Worm (Caenorhabditis elegans) whole organism, young adult: Measurements from ENCODE around the gene T15H9.4.
A peak's percentile ranks its signal among the peaks of the same experiment; 100 is the strongest.

Experiments used
- B0336.3 ChIP-seq: fragments of 200-800 bp; sonication (Bioruptor generic); IDR thresholded peaks from 2 replicates; pipeline ENCODE4 v1.3.6; 2022; ENCODE audit warnings: missing genetic modification characterization, missing compliant biosample characterization
- F23B12.7 ChIP-seq: sonication (generic microtip); optimal IDR thresholded peaks from 2 replicates; lab custom pipeline; 2017; ENCODE audit warnings: missing genetic modification characterization, mild to moderate bottlenecking, missing compliant biosample characterization, antibody characterized with exemption, moderate library complexity; ENCODE audit not compliant: insufficient read depth
- F33H1.4 ChIP-seq: fragments of 200-800 bp; sonication (Bioruptor generic); IDR thresholded peaks from 2 replicates; pipeline ENCODE4 v1.3.6; 2022; ENCODE audit warnings: missing genetic modification reagents, missing genetic modification characterization, missing compliant biosample characterization
- K11D2.4 ChIP-seq: fragments of 200-800 bp; sonication (Bioruptor generic); IDR thresholded peaks from 2 replicates; pipeline ENCODE4 v1.3.6; 2022; ENCODE audit warnings: missing genetic modification reagents, missing genetic modification characterization, missing compliant biosample characterization
- K12H6.12 ChIP-seq: fragments of 200-800 bp; sonication (Bioruptor generic); optimal IDR thresholded peaks from 2 replicates; lab custom pipeline; 2018; ENCODE audit warnings: mild to moderate bottlenecking, missing genetic modification characterization, missing compliant biosample characterization
- T26A5.8 ChIP-seq: sonication (generic microtip); optimal IDR thresholded peaks from 2 replicates; lab custom pipeline; 2016; ENCODE audit warnings: missing genetic modification characterization, missing compliant biosample characterization
- Y79H2A.3 ChIP-seq: fragments of 200-800 bp; sonication (Bioruptor generic); conservative IDR thresholded peaks from 2 replicates; pipeline ENCODE4 v1.3.6; 2022; ENCODE audit warnings: missing genetic modification reagents, missing genetic modification characterization, missing compliant biosample characterization
- akir-1 ChIP-seq: fragments of 200-800 bp; sonication (Bioruptor generic); optimal IDR thresholded peaks from 2 replicates; lab custom pipeline; 2018; ENCODE audit warnings: mild to moderate bottlenecking, missing genetic modification characterization, moderate library complexity, missing compliant biosample characterization
- athp-1 ChIP-seq: sonication (generic microtip); optimal IDR thresholded peaks from 2 replicates; lab custom pipeline; 2017; ENCODE audit warnings: mild to moderate bottlenecking, missing genetic modification characterization, missing compliant biosample characterization
- attf-3 ChIP-seq: fragments of 200-800 bp; sonication (Bioruptor generic); conservative IDR thresholded peaks from 2 replicates; pipeline ENCODE4 v1.3.6; 2022; ENCODE audit warnings: missing genetic modification reagents, missing genetic modification characterization, missing compliant biosample characterization
- attf-6 ChIP-seq: fragments of 200-800 bp; sonication (Bioruptor generic); IDR thresholded peaks from 2 replicates; pipeline ENCODE4 v1.3.6; 2022; ENCODE audit warnings: missing genetic modification reagents, missing genetic modification characterization, missing compliant biosample characterization
- bed-1 ChIP-seq: fragments of 200-800 bp; sonication (Bioruptor generic); IDR thresholded peaks from 2 replicates; pipeline ENCODE4 v1.3.6; 2022; ENCODE audit warnings: missing genetic modification reagents, missing genetic modification characterization, missing compliant biosample characterization
- bed-2 ChIP-seq: fragments of 200-800 bp; sonication (Bioruptor generic); IDR thresholded peaks from 2 replicates; pipeline ENCODE4 v1.3.6; 2022; ENCODE audit warnings: missing genetic modification reagents, missing genetic modification characterization, missing compliant biosample characterization
- ccch-3 ChIP-seq: fragments of 200-800 bp; sonication (Bioruptor generic); optimal IDR thresholded peaks from 2 replicates; lab custom pipeline; 2018; ENCODE audit warnings: mild to moderate bottlenecking, missing genetic modification characterization, missing compliant biosample characterization
- ceh-100 ChIP-seq: fragments of 200-800 bp; sonication (Bioruptor generic); IDR thresholded peaks from 2 replicates; pipeline ENCODE4 v1.3.6; 2022; ENCODE audit warnings: missing genetic modification reagents, missing genetic modification characterization, missing compliant biosample characterization
- ceh-27 ChIP-seq: fragments of 200-800 bp; sonication (Bioruptor generic); optimal IDR thresholded peaks from 2 replicates; lab custom pipeline; 2018; ENCODE audit warnings: mild to moderate bottlenecking, missing genetic modification characterization, moderate library complexity, missing compliant biosample characterization
- chd-7 ChIP-seq: sonication (generic microtip); optimal IDR thresholded peaks from 2 replicates; lab custom pipeline; 2016; ENCODE audit warnings: mild to moderate bottlenecking, missing genetic modification characterization, moderate library complexity, missing compliant biosample characterization
- dox-1 ChIP-seq: fragments of 200-800 bp; sonication (Bioruptor generic); IDR thresholded peaks from 2 replicates; pipeline ENCODE4 v1.3.6; 2022; ENCODE audit warnings: missing genetic modification reagents, missing genetic modification characterization, missing compliant biosample characterization
- dpff-1 ChIP-seq: sonication (generic microtip); optimal IDR thresholded peaks from 2 replicates; lab custom pipeline; 2017; ENCODE audit warnings: mild to moderate bottlenecking, missing genetic modification characterization, missing compliant biosample characterization
- him-1 ChIP-seq: sonication (generic microtip); optimal IDR thresholded peaks from 2 replicates; lab custom pipeline; 2016; ENCODE audit warnings: missing genotype, missing genetic modification reagents, missing genetic modification characterization, missing compliant biosample characterization
- hlh-12 ChIP-seq: sonication (generic microtip); optimal IDR thresholded peaks from 2 replicates; lab custom pipeline; 2016; ENCODE audit warnings: missing genetic modification characterization, missing compliant biosample characterization
- let-607 ChIP-seq, 2 experiments: fragments of 200-800 bp in 1 of 2; sonication (Bioruptor generic) in 1 of 2; sonication (generic microtip) in 1 of 2; optimal IDR thresholded peaks; 2 replicates each; lab custom pipeline; 2016 to 2018; ENCODE audit warnings: mild to moderate bottlenecking in 2 of 2, missing compliant biosample characterization in 2 of 2, missing genetic modification characterization in 2 of 2, moderate library complexity in 2 of 2, missing genotype in 1 of 2
- lin-35 ChIP-seq, 3 experiments: fragments of 150-350 bp in 2 of 3; sonication (generic microtip) in 1 of 3; optimal IDR thresholded peaks; 2 replicates each; lab custom pipeline; 2014 to 2018; ENCODE audit warnings: missing biosample characterization in 3 of 3, missing genetic modification characterization in 3 of 3, missing genetic modification reagents in 3 of 3
- lin-40 ChIP-seq: sonication (generic microtip); optimal IDR thresholded peaks from 2 replicates; lab custom pipeline; 2016; ENCODE audit warnings: missing genetic modification characterization, mild to moderate bottlenecking, missing compliant biosample characterization, missing genotype, missing genetic modification reagents
- lin-54 ChIP-seq: fragments of 200-800 bp; sonication (Bioruptor generic); optimal IDR thresholded peaks from 2 replicates; lab custom pipeline; 2018; ENCODE audit warnings: mild to moderate bottlenecking, missing genetic modification characterization, missing compliant biosample characterization
- lir-1 ChIP-seq: fragments of 200-800 bp; sonication (Bioruptor generic); conservative IDR thresholded peaks from 2 replicates; pipeline ENCODE4 v1.3.6; 2022; ENCODE audit warnings: missing genetic modification reagents, missing genetic modification characterization, missing compliant biosample characterization
- lsl-1 ChIP-seq: fragments of 200-800 bp; sonication (Bioruptor generic); optimal IDR thresholded peaks from 2 replicates; lab custom pipeline; 2018; ENCODE audit warnings: mild to moderate bottlenecking, missing genetic modification characterization, moderate library complexity, missing compliant biosample characterization
- madf-3 ChIP-seq: fragments of 200-800 bp; sonication (Bioruptor generic); IDR thresholded peaks from 2 replicates; pipeline ENCODE4 v1.3.6; 2022; ENCODE audit warnings: missing genetic modification reagents, missing genetic modification characterization, missing compliant biosample characterization
- madf-6 ChIP-seq: fragments of 200-800 bp; sonication (Bioruptor generic); IDR thresholded peaks from 2 replicates; pipeline ENCODE4 v1.3.6; 2022; ENCODE audit warnings: missing genetic modification reagents, missing genetic modification characterization, missing compliant biosample characterization
- madf-8 ChIP-seq: fragments of 200-800 bp; sonication (Bioruptor generic); conservative IDR thresholded peaks from 2 replicates; pipeline ENCODE4 v1.3.6; 2022; ENCODE audit warnings: missing genetic modification reagents, missing genetic modification characterization, missing compliant biosample characterization
- mcd-1 ChIP-seq: fragments of 200-800 bp; sonication (Bioruptor generic); IDR thresholded peaks from 2 replicates; pipeline ENCODE4 v1.3.6; 2022; ENCODE audit warnings: missing genetic modification reagents, missing genetic modification characterization, missing compliant biosample characterization
- nfya-1 ChIP-seq: sonication (generic microtip); optimal IDR thresholded peaks from 2 replicates; lab custom pipeline; 2017; ENCODE audit warnings: antibody characterized with exemption, missing compliant biosample characterization, missing genetic modification characterization, borderline replicate concordance; ENCODE audit not compliant: insufficient read depth
- nfya-2 ChIP-seq: fragments of 200-800 bp; sonication (Bioruptor generic); IDR thresholded peaks from 2 replicates; pipeline ENCODE4 v1.3.6; 2022; ENCODE audit warnings: missing genetic modification reagents, missing genetic modification characterization, missing compliant biosample characterization
- rcor-1 ChIP-seq: fragments of 200-800 bp; sonication (Bioruptor generic); IDR thresholded peaks from 2 replicates; pipeline ENCODE4 v1.3.6; 2022; ENCODE audit warnings: missing genetic modification reagents, missing genetic modification characterization, missing compliant biosample characterization
- rec-8 ChIP-seq, 2 experiments: sonication (generic microtip); optimal IDR thresholded peaks; 2 replicates each; lab custom pipeline; 2016; ENCODE audit warnings: mild to moderate bottlenecking in 2 of 2, missing genetic modification characterization in 2 of 2, missing genetic modification reagents in 2 of 2, missing genotype in 2 of 2, missing biosample characterization in 1 of 2, missing compliant biosample characterization in 1 of 2, moderate library complexity in 1 of 2
- snpc-1.1 ChIP-seq: sonication (generic microtip); optimal IDR thresholded peaks from 2 replicates; lab custom pipeline; 2017; ENCODE audit warnings: missing genetic modification characterization, mild to moderate bottlenecking, missing compliant biosample characterization, antibody characterized with exemption, moderate library complexity, missing genotype, missing genetic modification reagents; ENCODE audit not compliant: insufficient read depth
- snpc-3.4 ChIP-seq: sonication (generic microtip); optimal IDR thresholded peaks from 2 replicates; lab custom pipeline; 2017; ENCODE audit warnings: missing genetic modification characterization, mild to moderate bottlenecking, missing compliant biosample characterization, antibody characterized with exemption, moderate library complexity, missing genotype, missing genetic modification reagents
- snpc-4 ChIP-seq, 5 experiments: fragments of 150-350 bp in 1 of 5; sonication (generic microtip) in 4 of 5; optimal IDR thresholded peaks; 2 replicates each; lab custom pipeline; 2014 to 2018; ENCODE audit warnings: missing genetic modification characterization in 5 of 5, missing biosample characterization in 3 of 5, antibody characterized with exemption in 2 of 5, mild to moderate bottlenecking in 2 of 5, missing compliant biosample characterization in 2 of 5, missing genotype in 2 of 5, moderate library complexity in 2 of 5, missing genetic modification reagents in 1 of 5
- somi-1 ChIP-seq: fragments of 200-800 bp; sonication (Bioruptor generic); optimal IDR thresholded peaks from 2 replicates; lab custom pipeline; 2018; ENCODE audit warnings: mild to moderate bottlenecking, missing genetic modification characterization, missing compliant biosample characterization
- tbp1 ChIP-seq: fragments of 200-800 bp; sonication (Bioruptor generic); optimal IDR thresholded peaks from 2 replicates; lab custom pipeline; 2018; ENCODE audit warnings: mild to moderate bottlenecking, missing genetic modification characterization, missing compliant biosample characterization
- unc-130 ChIP-seq: sonication (generic microtip); optimal IDR thresholded peaks from 2 replicates; lab custom pipeline; 2016; ENCODE audit warnings: missing genetic modification reagents, missing genetic modification characterization, missing compliant biosample characterization
- xnd-1 ChIP-seq: sonication (generic microtip); optimal IDR thresholded peaks from 2 replicates; lab custom pipeline; 2016; ENCODE audit warnings: missing genotype, missing genetic modification reagents, missing genetic modification characterization, missing compliant biosample characterization
- ztf-18 ChIP-seq: sonication (generic microtip); optimal IDR thresholded peaks from 2 replicates; lab custom pipeline; 2016; ENCODE audit warnings: missing genotype, mild to moderate bottlenecking, missing genetic modification characterization, missing compliant biosample characterization
- ztf-28 ChIP-seq: fragments of 200-800 bp; sonication (Bioruptor generic); IDR thresholded peaks from 2 replicates; pipeline ENCODE4 v1.3.6; 2022; ENCODE audit warnings: missing genetic modification reagents, missing genetic modification characterization, missing compliant biosample characterization
- ztf-6 ChIP-seq: fragments of 200-800 bp; sonication (Bioruptor generic); IDR thresholded peaks from 2 replicates; pipeline ENCODE4 v1.3.6; 2022; ENCODE audit warnings: missing genetic modification reagents, missing genetic modification characterization, missing compliant biosample characterization

T15H9.4 gene

DNA sequence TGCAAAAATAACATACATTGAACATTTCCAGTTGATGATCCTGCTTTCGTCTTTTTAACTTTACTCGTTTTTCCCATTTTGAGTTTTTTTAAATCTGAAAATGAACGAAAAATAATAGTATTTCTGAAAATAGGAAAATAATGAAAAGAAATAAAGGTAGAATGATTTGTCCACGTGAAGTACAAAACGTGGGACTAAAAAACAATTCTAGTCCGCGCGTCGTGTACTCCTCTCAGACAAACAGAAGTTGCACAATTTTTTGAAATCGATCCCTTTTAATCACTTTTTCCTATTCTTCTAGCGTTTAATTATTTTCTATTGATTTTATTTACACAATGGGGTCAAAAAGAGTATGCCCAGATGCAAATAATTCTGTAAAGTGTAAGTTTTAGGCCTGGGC lies 20.6 kb upstream of the T15H9.4 start, which contains the start of the genes E02H1.1 and tag-124:
Gene E02H1.1, minus strand, starts transcription at position 94 of the 400 bp plus-strand sequence.
Gene tag-124, plus strand, starts transcription at position 222 of the 400 bp plus-strand sequence.
- TF ChIP-seq snpc-1.1 (tag; lab: Kevin White, UChicago) (no peak), Y79H2A.3 (GFP tag; lab: Robert Waterston, UW) (no peak), xnd-1 (tag; lab: Kevin White, UChicago) (peak; percentile 2), ztf-6 (GFP tag; lab: Robert Waterston, UW) (0 out of 2 replicates have a peak, but pooled peaks have one; percentile 34), K11D2.4 (GFP tag; lab: Robert Waterston, UW) (peak; percentile 76; the same call in 1 of the 2 replicates), lir-1 (GFP tag; lab: Robert Waterston, UW) (peak; percentile 50; the same call in 1 of the 2 replicates), lin-40 (tag; lab: Kevin White, UChicago) (peak; percentile 70), nfya-1 (no peak), athp-1 (tag; lab: Kevin White, UChicago) (peak; percentile 44), bed-1 (GFP tag; lab: Robert Waterston, UW) (no peak), ceh-27 (peak; percentile 69), F33H1.4 (GFP tag; lab: Robert Waterston, UW) (peak; percentile 57), rcor-1 (GFP tag; lab: Robert Waterston, UW) (peak; percentile 62), K12H6.12 (peak; percentile 48), let-607 (tag; optimal IDR thresholded peaks at IDR 0.05; lab: Kevin White, UChicago) (peak in 1 of 2 experiments; percentile 62), somi-1 (GFP tag; lab: Kevin White, UChicago) (no peak), madf-6 (GFP tag; lab: Robert Waterston, UW) (peak; percentile 70; the same call in 1 of the 2 replicates), lsl-1 (GFP tag; lab: Kevin White, UChicago) (peak; percentile 27), ccch-3 (GFP tag; lab: Kevin White, UChicago) (peak; percentile 5), akir-1 (peak; percentile 33), ztf-28 (peak; percentile 64; the same call in 1 of the 2 replicates), snpc-4 (GFP tag; optimal IDR thresholded peaks at IDR 0.05; lab: Kevin White, UChicago) (no peak), snpc-4 (tag; optimal IDR thresholded peaks at IDR 0.05; lab: Kevin White, UChicago) (peak in 2 of 4 experiments; percentile 22 to 29), lin-54 (GFP tag; lab: Kevin White, UChicago) (peak; percentile 35), bed-2 (0 out of 2 replicates have a peak, but pooled peaks have one; percentile 34), hlh-12 (no peak), madf-8 (GFP tag; lab: Robert Waterston, UW) (peak; percentile 29; the same call in 1 of the 2 replicates), nfya-2 (GFP tag; lab: Robert Waterston, UW) (no peak), chd-7 (tag; lab: Kevin White, UChicago) (peak; percentile 29), snpc-3.4 (tag; lab: Kevin White, UChicago) (peak; percentile 60), him-1 (peak; percentile 40), tbp1 (GFP tag; lab: Kevin White, UChicago) (peak; percentile 21), attf-3 (GFP tag; lab: Robert Waterston, UW) (peak; percentile 59), dpff-1 (tag; lab: Kevin White, UChicago) (no peak), ztf-18 (no peak), dox-1 (peak; percentile 37; the same call in 1 of the 2 replicates), attf-6 (GFP tag; lab: Robert Waterston, UW) (0 out of 2 replicates have a peak, but pooled peaks have one; percentile 31), unc-130 (GFP tag; lab: Kevin White, UChicago) (peak; percentile 82), B0336.3 (GFP tag; lab: Robert Waterston, UW) (no peak), F23B12.7 (tag; lab: Kevin White, UChicago) (no peak), madf-3 (GFP tag; lab: Robert Waterston, UW) (0 out of 2 replicates have a peak, but pooled peaks have one; percentile 49), ceh-100 (GFP tag; lab: Robert Waterston, UW) (peak; percentile 57), T26A5.8 (tag; lab: Kevin White, UChicago) (no peak), mcd-1 (GFP tag; lab: Robert Waterston, UW) (peak; percentile 63; the same call in 1 of the 2 replicates), lin-35 (GFP tag; optimal IDR thresholded peaks at IDR 0.05; lab: Kevin White, UChicago) (peak in 1 of 3 experiments; percentile 48), rec-8 (tag; optimal IDR thresholded peaks at IDR 0.05; lab: Kevin White, UChicago) (peak in 1 of 2 experiments; percentile 68)
